Fruit fly (Drosophila melanogaster) whole organism, embryonic: ENCODE measurements around the gene CG17732.

ENCODE experiments used
- B-H2 ChIP-seq: fragments of 200-800 bp; sonication (Bioruptor generic); optimal IDR thresholded peaks from 2 replicates; lab custom pipeline; 2018; ENCODE audit warnings: missing biosample characterization, mild to moderate bottlenecking, missing genetic modification characterization
- Blimp-1 ChIP-seq: fragments of 200-800 bp; sonication (Bioruptor generic); optimal IDR thresholded peaks from 3 replicates; lab custom pipeline; 2018; ENCODE audit warnings: missing biosample characterization, missing genetic modification characterization, mild to moderate bottlenecking, moderate library complexity, missing genetic modification reagents
- CG10267 ChIP-seq: fragments of 200-800 bp; sonication (Bioruptor generic); optimal IDR thresholded peaks from 2 replicates; lab custom pipeline; 2018; ENCODE audit warnings: missing biosample characterization, mild to moderate bottlenecking, missing genetic modification characterization, moderate library complexity
- CG12299 ChIP-seq: fragments of 200-800 bp; sonication (Bioruptor generic); optimal IDR thresholded peaks from 2 replicates; lab custom pipeline; 2018; ENCODE audit warnings: missing biosample characterization, mild to moderate bottlenecking, missing genetic modification characterization
- CG12659 ChIP-seq: fragments of 200-800 bp; sonication (Bioruptor generic); optimal IDR thresholded peaks from 3 replicates; lab custom pipeline; 2017; ENCODE audit warnings: mild to moderate bottlenecking, missing biosample characterization, missing genetic modification reagents, missing genetic modification characterization
- CG14965 ChIP-seq: fragments of 200-800 bp; sonication (Bioruptor generic); optimal IDR thresholded peaks from 2 replicates; lab custom pipeline; 2016; ENCODE audit warnings: missing biosample characterization, missing genetic modification characterization, borderline replicate concordance
- CG15269 ChIP-seq: fragments of 200-800 bp; sonication (Bioruptor generic); optimal IDR thresholded peaks from 2 replicates; lab custom pipeline; 2018; ENCODE audit warnings: missing biosample characterization, mild to moderate bottlenecking, missing genetic modification characterization, moderate library complexity
- CG1602 ChIP-seq: fragments of 200-800 bp; sonication (Bioruptor generic); optimal IDR thresholded peaks from 3 replicates; lab custom pipeline; 2016; ENCODE audit warnings: missing biosample characterization, missing genetic modification characterization
- CG17829 ChIP-seq: fragments of 200-800 bp; optimal IDR thresholded peaks from 2 replicates; lab custom pipeline; 2019; ENCODE audit warnings: missing biosample characterization, mild to moderate bottlenecking, missing genetic modification characterization, moderate library complexity
- CG17912 ChIP-seq: fragments of 200-800 bp; sonication (Bioruptor generic); optimal IDR thresholded peaks from 2 replicates; lab custom pipeline; 2018; ENCODE audit warnings: missing biosample characterization, mild to moderate bottlenecking, missing genetic modification characterization
- CG18476 ChIP-seq: fragments of 200-800 bp; sonication (Bioruptor generic); optimal IDR thresholded peaks from 2 replicates; lab custom pipeline; 2016; ENCODE audit warnings: missing biosample characterization, mild to moderate bottlenecking, missing genetic modification characterization
- CG2889 ChIP-seq: fragments of 200-800 bp; sonication (Bioruptor generic); IDR thresholded peaks from 3 replicates; pipeline ENCODE4 v1.3.6; 2022; ENCODE audit warnings: missing biosample characterization, missing genetic modification characterization
- CG30020 ChIP-seq: fragments of 200-800 bp; optimal IDR thresholded peaks from 2 replicates; lab custom pipeline; 2019; ENCODE audit warnings: missing biosample characterization, mild to moderate bottlenecking, missing genetic modification characterization, moderate library complexity
- CG42726 ChIP-seq: fragments of 200-800 bp; sonication (Bioruptor generic); IDR thresholded peaks from 2 replicates; pipeline ENCODE4 v1.3.6; 2022; ENCODE audit warnings: missing biosample characterization, missing genetic modification characterization; ENCODE audit not compliant: partially characterized antibody
- CG4360 ChIP-seq: fragments of 200-800 bp; sonication (Bioruptor generic); IDR thresholded peaks from 2 replicates; pipeline ENCODE4 v1.3.6; 2022; ENCODE audit warnings: missing biosample characterization, missing genetic modification characterization
- CG6254 ChIP-seq: fragments of 200-800 bp; sonication (Bioruptor generic); optimal IDR thresholded peaks from 3 replicates; lab custom pipeline; 2017; ENCODE audit warnings: mild to moderate bottlenecking, missing biosample characterization, missing genetic modification reagents, missing genetic modification characterization
- CG6272 ChIP-seq: fragments of 200-800 bp; sonication (Bioruptor generic); IDR thresholded peaks from 2 replicates; pipeline ENCODE4 v1.3.6; 2022; ENCODE audit warnings: missing biosample characterization, missing genetic modification characterization
- CG7745 ChIP-seq: fragments of 200-800 bp; sonication (Bioruptor generic); optimal IDR thresholded peaks from 2 replicates; lab custom pipeline; 2018; ENCODE audit warnings: missing biosample characterization, mild to moderate bottlenecking, missing genetic modification characterization, moderate library complexity
- CG8478 ChIP-seq: fragments of >200 bp; optimal IDR thresholded peaks from 2 replicates; lab custom pipeline; 2018
- CG9437 ChIP-seq: fragments of 200-800 bp; sonication (Bioruptor generic); optimal IDR thresholded peaks from 2 replicates; lab custom pipeline; 2018; ENCODE audit warnings: missing biosample characterization, mild to moderate bottlenecking, missing genetic modification characterization
- CrebB ChIP-seq: fragments of 200-800 bp; sonication (Bioruptor generic); optimal IDR thresholded peaks from 3 replicates; lab custom pipeline; 2018; ENCODE audit warnings: missing biosample characterization, mild to moderate bottlenecking, missing genetic modification characterization
- D ChIP-seq, 2 experiments: fragments of 200-800 bp in 1 of 2; fragments of >200 bp in 1 of 2; sonication (Bioruptor generic) in 1 of 2; optimal IDR thresholded peaks; 2 replicates in 1 of 2; 3 replicates in 1 of 2; lab custom pipeline; 2017; ENCODE audit warnings: mild to moderate bottlenecking in 1 of 2, missing biosample characterization in 1 of 2, missing genetic modification characterization in 1 of 2, missing genetic modification reagents in 1 of 2
- Dek ChIP-seq: fragments of 200-800 bp; sonication (Bioruptor generic); optimal IDR thresholded peaks from 3 replicates; lab custom pipeline; 2019; ENCODE audit warnings: missing biosample characterization, mild to moderate bottlenecking, missing genetic modification characterization, moderate library complexity
- Elba2 ChIP-seq: fragments of 200-800 bp; sonication (Bioruptor generic); optimal IDR thresholded peaks from 3 replicates; lab custom pipeline; 2016; ENCODE audit warnings: missing biosample characterization, missing genetic modification characterization
- Ets65A ChIP-seq: fragments of 200-800 bp; sonication (Bioruptor generic); peaks from one replicate; lab custom pipeline; 2016; ENCODE audit warnings: missing biosample characterization, missing genetic modification characterization
- GATAe ChIP-seq: fragments of 200-800 bp; sonication (Bioruptor generic); conservative IDR thresholded peaks from 2 replicates; pipeline ENCODE4 v1.3.6; 2022; ENCODE audit warnings: missing biosample characterization, missing genetic modification characterization
- Kr ChIP-seq: fragments of 200-800 bp; sonication (Bioruptor generic); optimal IDR thresholded peaks from 2 replicates; lab custom pipeline; 2017; ENCODE audit warnings: missing biosample characterization, mild to moderate bottlenecking, missing genetic modification characterization
- Nf-YB ChIP-seq: fragments of 200-800 bp; sonication (Bioruptor generic); optimal IDR thresholded peaks from 3 replicates; lab custom pipeline; 2019; ENCODE audit warnings: missing biosample characterization, mild to moderate bottlenecking, missing genetic modification characterization, moderate library complexity
- PHDP ChIP-seq: fragments of 200-800 bp; sonication (Bioruptor generic); optimal IDR thresholded peaks from 3 replicates; lab custom pipeline; 2018; ENCODE audit warnings: missing biosample characterization, mild to moderate bottlenecking, missing genetic modification characterization, moderate library complexity
- ab ChIP-seq: fragments of 200-800 bp; sonication (Bioruptor generic); optimal IDR thresholded peaks from 2 replicates; lab custom pipeline; 2016; ENCODE audit warnings: missing biosample characterization, missing genetic modification characterization
- bsh ChIP-seq, 2 experiments: fragments of 200-800 bp; sonication (Bioruptor generic); optimal IDR thresholded peaks; 2 replicates each; lab custom pipeline; 2017 to 2018; ENCODE audit warnings: mild to moderate bottlenecking in 2 of 2, missing biosample characterization in 2 of 2, missing genetic modification characterization in 2 of 2, moderate library complexity in 1 of 2
- cato ChIP-seq: fragments of 200-800 bp; sonication (Bioruptor generic); optimal IDR thresholded peaks from 2 replicates; lab custom pipeline; 2016; ENCODE audit warnings: missing biosample characterization, missing genetic modification characterization, borderline replicate concordance
- cg ChIP-seq: fragments of 200-800 bp; sonication (Bioruptor generic); optimal IDR thresholded peaks from 3 replicates; lab custom pipeline; 2019; ENCODE audit warnings: missing biosample characterization, mild to moderate bottlenecking, missing genetic modification characterization, moderate library complexity
- chif ChIP-seq, 2 experiments: fragments of 200-800 bp; sonication (Bioruptor generic); optimal IDR thresholded peaks; 3 replicates each; lab custom pipeline; 2016; ENCODE audit warnings: missing biosample characterization in 2 of 2, missing genetic modification characterization in 2 of 2
- dati ChIP-seq: fragments of 200-800 bp; sonication (Bioruptor generic); IDR thresholded peaks from 2 replicates; pipeline ENCODE4 v1.3.6; 2022; ENCODE audit warnings: missing biosample characterization, missing genetic modification characterization
- ems ChIP-seq: fragments of 200-800 bp; sonication (Bioruptor generic); optimal IDR thresholded peaks from 3 replicates; lab custom pipeline; 2016; ENCODE audit warnings: missing biosample characterization, missing genetic modification characterization
- fru ChIP-seq: fragments of >200 bp; optimal IDR thresholded peaks from 2 replicates; lab custom pipeline; 2017
- gt ChIP-seq: fragments of 200-800 bp; sonication (Bioruptor generic); IDR thresholded peaks from 2 replicates; pipeline ENCODE4 v1.3.6; 2022; ENCODE audit warnings: missing biosample characterization, missing genetic modification characterization
- inv ChIP-seq: fragments of 200-800 bp; sonication (Bioruptor generic); IDR thresholded peaks from 2 replicates; pipeline ENCODE4 v1.3.6; 2022; ENCODE audit warnings: missing biosample characterization, missing genetic modification characterization; ENCODE audit not compliant: partially characterized antibody
- pan ChIP-seq, 4 experiments: fragments of >200 bp in 3 of 4; fragments of 200-800 bp in 1 of 4; sonication (Bioruptor generic) in 1 of 4; optimal IDR thresholded peaks in 3 of 4; IDR thresholded peaks in 1 of 4; 2 replicates each; pipeline versions ENCODE4 v1.3.6 to Lab custom; 2017 to 2022; ENCODE audit warnings: missing biosample characterization in 2 of 4, missing genetic modification characterization in 2 of 4, mixed read lengths in 1 of 4
- pzg ChIP-seq: fragments of 200-800 bp; sonication (Bioruptor generic); optimal IDR thresholded peaks from 3 replicates; lab custom pipeline; 2018; ENCODE audit warnings: missing biosample characterization, mild to moderate bottlenecking, missing genetic modification characterization, moderate library complexity
- schlank ChIP-seq: fragments of 200-800 bp; sonication (Bioruptor generic); optimal IDR thresholded peaks from 2 replicates; lab custom pipeline; 2018; ENCODE audit warnings: missing biosample characterization, mild to moderate bottlenecking, missing genetic modification characterization
- seq ChIP-seq: fragments of 200-800 bp; sonication (Bioruptor generic); IDR thresholded peaks from 2 replicates; pipeline ENCODE4 v1.3.6; 2022; ENCODE audit warnings: missing biosample characterization, missing genetic modification characterization
- sima ChIP-seq: fragments of 200-800 bp; sonication (Bioruptor generic); optimal IDR thresholded peaks from 2 replicates; lab custom pipeline; 2016; ENCODE audit warnings: missing biosample characterization, missing genetic modification characterization
- tin ChIP-seq: fragments of 200-800 bp; sonication (Bioruptor generic); optimal IDR thresholded peaks from 3 replicates; lab custom pipeline; 2016; ENCODE audit warnings: missing biosample characterization, missing genetic modification characterization
- zfh1 ChIP-seq: fragments of 200-800 bp; sonication (Bioruptor generic); IDR thresholded peaks from 3 replicates; pipeline ENCODE4 v1.3.6; 2022; ENCODE audit warnings: missing biosample characterization, missing genetic modification characterization

Gene CG17732

DNA sequence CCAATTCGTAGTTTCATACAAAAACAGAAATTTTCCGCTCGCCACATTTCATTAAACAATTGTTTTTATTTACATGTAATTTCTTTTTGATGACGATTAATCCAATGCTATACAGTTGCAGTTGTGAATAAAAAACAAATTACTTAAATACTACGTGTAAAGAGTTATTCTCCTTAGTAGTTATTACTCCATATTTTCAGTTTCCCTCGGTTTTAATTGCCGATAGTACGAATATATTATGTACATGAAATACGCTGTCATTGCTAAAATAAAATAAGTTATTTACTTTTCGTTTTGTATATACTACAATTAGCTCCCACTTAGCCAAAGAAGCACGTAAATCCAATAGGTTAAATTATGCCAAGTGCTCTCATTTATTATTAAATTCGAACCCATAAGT lies 27.9 kb upstream of the CG17732 start, which contains the start of gene CG42655 (continued):
- no peak for TF ChIP-seq pan (optimal IDR thresholded peaks at IDR 0.05; lab: Kevin White, UChicago)
- no peak for TF ChIP-seq pan (GFP tag; optimal IDR thresholded peaks at IDR 0.05 in 1 of 2, IDR thresholded peaks at IDR 0.05 in 1 of 2)
- TF ChIP-seq seq (GFP tag; lab: Robert Waterston, UW): no peak

DNA sequence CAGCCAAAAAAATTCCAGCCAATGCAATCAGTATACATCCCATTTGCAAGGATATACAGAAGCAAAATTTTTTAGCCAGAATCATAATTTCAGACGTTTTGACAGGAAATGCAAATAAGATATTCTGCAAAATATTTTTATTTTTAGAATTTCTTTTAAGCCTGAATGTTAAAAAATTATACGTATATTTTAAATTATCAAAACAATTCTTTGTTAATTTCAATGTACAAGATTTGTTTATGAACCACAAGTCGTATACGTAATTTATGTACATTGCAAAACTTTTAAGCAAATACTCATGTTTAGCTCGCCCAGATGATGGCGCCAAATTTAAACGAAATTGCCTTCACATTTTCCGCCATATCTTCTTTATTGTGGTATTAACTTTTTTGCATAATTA lies 27.1 kb upstream of the CG17732 start, which contains the start of gene CG42654:
Gene CG42654, minus strand, starts transcription at position 101 of the 400 bp plus-strand sequence.
- TF ChIP-seq inv (GFP tag; lab: Robert Waterston, UW) (no peak), D (optimal IDR thresholded peaks at IDR 0.05; lab: Kevin White, UChicago) (no peak), D (GFP tag; optimal IDR thresholded peaks at IDR 0.05; lab: Kevin White, UChicago) (no peak), dati (GFP tag; lab: Robert Waterston, UW) (no peak), bsh (GFP tag; optimal IDR thresholded peaks at IDR 0.05; lab: Kevin White, UChicago) (no peak), CG2889 (GFP tag; lab: Robert Waterston, UW) (no peak), CG10267 (tag; lab: Kevin White, UChicago) (no peak), CG6254 (no peak), fru (lab: Kevin White, UChicago) (no peak), gt (GFP tag; lab: Robert Waterston, UW) (no peak), CG17829 (no peak), Nf-YB (GFP tag; lab: Kevin White, UChicago) (no peak), cato (no peak), sima (GFP tag; lab: Kevin White, UChicago) (no peak)
- TF ChIP-seq, all 482 proteins: peak for 0

- TF ChIP-seq CG7745 (tag; lab: Kevin White, UChicago) (no peak), CG9437 (no peak), CG42726 (no peak), pzg (GFP tag; lab: Kevin White, UChicago) (no peak), ems (no peak), ab (no peak), CG8478 (lab: Kevin White, UChicago) (no peak), CG6272 (GFP tag; lab: Robert Waterston, UW) (no peak), chif (GFP tag; optimal IDR thresholded peaks at IDR 0.05; lab: Kevin White, UChicago) (no peak), CG17912 (GFP tag; lab: Kevin White, UChicago) (no peak), cato (no peak), CG14965 (GFP tag; lab: Kevin White, UChicago) (no peak), CG30020 (tag; lab: Kevin White, UChicago) (no peak)
Measured at dm6 chr3L:19955699-19956098, 25.8 kb upstream of the CG17732 start, which contains the start of gene CG42263. CG42263 (minus strand) TSS chr3L:19955799.

- no peak for TF ChIP-seq GATAe (GFP tag; lab: Robert Waterston, UW)
- TF ChIP-seq CG8478 (lab: Kevin White, UChicago): no peak
- peak; percentile 18 for TF ChIP-seq CG12659
- TF ChIP-seq CG12299: peak; percentile 8
- no peak for TF ChIP-seq zfh1 (GFP tag; lab: Robert Waterston, UW)
- TF ChIP-seq CrebB (tag; lab: Kevin White, UChicago): peak; percentile 22
- TF ChIP-seq schlank (tag; lab: Kevin White, UChicago): peak; percentile 20
- TF ChIP-seq Ets65A (GFP tag; lab: Kevin White, UChicago): peak; percentile 90
- TF ChIP-seq seq (GFP tag; lab: Robert Waterston, UW): no peak
- no peak for TF ChIP-seq CG1602 (GFP tag; lab: Kevin White, UChicago)
- no peak for TF ChIP-seq Kr (GFP tag; lab: Kevin White, UChicago)
- no peak for TF ChIP-seq CG4360 (GFP tag; lab: Robert Waterston, UW)
- peak; percentile 39 for TF ChIP-seq PHDP
- TF ChIP-seq Dek (tag; lab: Kevin White, UChicago): peak; percentile 20
- no peak for TF ChIP-seq Elba2 (GFP tag; lab: Kevin White, UChicago)
- TF ChIP-seq Blimp-1: no peak
- no peak for TF ChIP-seq tin (GFP tag; lab: Kevin White, UChicago)
- peak; percentile 38 for TF ChIP-seq CG15269
- no peak for TF ChIP-seq cg (GFP tag; lab: Kevin White, UChicago)
- no peak for TF ChIP-seq CG18476 (GFP tag; lab: Kevin White, UChicago)
- TF ChIP-seq B-H2 (GFP tag; lab: Kevin White, UChicago): peak; percentile 63
Measured at dm6 chr3L:19961805-19962204, 19.7 kb upstream of the CG17732 start.
